Worm (Caenorhabditis elegans): Measurements from ENCODE around the gene dmsr-12.

Gene dmsr-12

DNA sequence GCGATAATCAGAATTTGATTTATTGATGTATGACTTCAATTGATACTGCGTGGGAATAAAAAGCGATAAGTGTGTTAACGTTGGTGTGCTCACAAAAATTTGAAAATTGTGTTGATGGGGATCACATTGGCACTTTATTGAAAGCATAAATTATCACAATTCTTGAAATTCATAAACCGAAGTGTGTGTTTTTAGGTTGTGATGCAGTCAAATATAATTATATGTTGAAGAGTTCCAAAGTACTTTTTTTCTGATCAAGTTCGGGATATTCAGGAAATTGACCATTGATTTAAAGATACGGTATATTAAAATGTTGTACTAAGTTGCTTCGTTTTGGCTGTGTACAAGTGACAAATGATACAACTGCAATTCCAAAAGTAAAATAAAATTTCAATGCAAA is 30.5 kb downstream of the dmsr-12 start, which contains the start of gene srh-28:
Gene srh-28 (minus strand): TSS at position 101 of the 400 bp plus-strand sequence.
- no peak for TF ChIP-seq ztf-28 (GFP tag; IDR thresholded peaks at IDR 0.05)

DNA sequence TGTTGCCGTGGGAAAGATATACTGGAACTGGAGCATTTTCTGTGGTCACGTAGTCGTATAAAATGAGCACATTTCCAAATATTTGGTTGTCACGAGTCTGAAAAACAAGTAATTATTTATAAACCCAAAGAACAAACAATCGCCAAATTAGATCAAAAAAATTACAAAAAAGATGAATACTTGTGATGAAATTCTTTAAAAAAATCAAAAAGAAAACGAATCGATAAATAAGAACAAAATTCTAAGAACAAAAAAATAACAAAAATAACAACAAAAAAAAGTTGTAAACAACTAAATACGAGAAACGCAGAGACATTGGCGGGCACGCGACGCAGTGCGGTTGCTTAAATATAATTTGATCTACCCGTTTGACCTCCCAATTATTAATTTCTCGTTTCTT is 32.5 kb downstream of the dmsr-12 start, which contains the start of gene ZC404.16:
Gene ZC404.16 (minus strand): TSS at position 101 of the 400 bp plus-strand sequence.
- TF ChIP-seq madf-6 (GFP tag; IDR thresholded peaks at IDR 0.05): peak; percentile 64
- TF ChIP-seq B0019.2 (GFP tag; conservative IDR thresholded peaks at IDR 0.05): no peak
- no peak for TF ChIP-seq aptf-3 (GFP tag; IDR thresholded peaks at IDR 0.05)
- no peak for TF ChIP-seq snpc-3.4 (tag; optimal IDR thresholded peaks at IDR 0.05)
- TF ChIP-seq F57C9.4 (tag; optimal IDR thresholded peaks at IDR 0.05): no peak
- TF ChIP-seq let-607 (tag; optimal IDR thresholded peaks at IDR 0.05): no peak
- TF ChIP-seq ztf-22 (GFP tag; optimal IDR thresholded peaks at IDR 0.05): no peak
- no peak for TF ChIP-seq Y67H2A.10 (GFP tag; conservative IDR thresholded peaks at IDR 0.05)
- TF ChIP-seq F33H1.4 (GFP tag; IDR thresholded peaks at IDR 0.05): no peak
- TF ChIP-seq T07F8.4 (tag; optimal IDR thresholded peaks at IDR 0.05): no peak
- peak; percentile 39 for TF ChIP-seq efl-1 (GFP tag; optimal IDR thresholded peaks at IDR 0.05)
- no peak for TF ChIP-seq nhr-27 (tag; optimal IDR thresholded peaks at IDR 0.05)
- TF ChIP-seq K11D2.4 (GFP tag; IDR thresholded peaks at IDR 0.05): no peak

DNA sequence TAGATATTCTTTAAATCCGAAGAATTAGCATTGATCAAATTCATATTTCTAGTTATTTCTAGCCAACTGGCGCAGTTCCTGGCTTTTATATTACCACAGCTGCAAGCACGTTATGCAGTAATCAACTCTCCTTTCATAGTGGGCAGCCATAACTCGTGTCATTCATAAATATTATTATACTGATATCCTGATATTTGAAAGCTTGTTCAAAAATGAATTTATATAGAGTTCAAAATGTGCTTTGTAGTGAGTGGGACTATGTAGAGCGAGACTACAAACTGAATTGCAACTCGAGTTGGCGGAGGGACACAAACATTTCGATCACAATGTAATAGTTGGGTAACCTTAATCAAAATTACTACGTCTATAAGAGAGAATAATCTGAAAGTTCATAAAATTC is 34.6 kb downstream of the dmsr-12 start, which contains the start of gene srh-30:
Gene srh-30 (minus strand): TSS at position 101 of the 400 bp plus-strand sequence.
- TF ChIP-seq ztf-3 (GFP tag; optimal IDR thresholded peaks at IDR 0.05) (no peak), die-1 (tag; optimal IDR thresholded peaks at IDR 0.05) (no peak), zim-3 (tag; optimal IDR thresholded peaks at IDR 0.05) (no peak), chd-7 (tag; optimal IDR thresholded peaks at IDR 0.05) (no peak), T26A5.8 (tag; optimal IDR thresholded peaks at IDR 0.05) (no peak), lin-40 (tag; optimal IDR thresholded peaks at IDR 0.05) (no peak), snpc-1.1 (tag; optimal IDR thresholded peaks at IDR 0.05; ENCODE audit: insufficient read depth) (no peak), Y53G8AR.9 (GFP tag; conservative IDR thresholded peaks at IDR 0.05) (no peak), dox-1 (GFP tag; IDR thresholded peaks at IDR 0.05) (no peak), repo-1 (tag; optimal IDR thresholded peaks at IDR 0.05) (no peak), nfya-1 (tag; optimal IDR thresholded peaks at IDR 0.05; ENCODE audit: borderline replicate concordance, insufficient read depth) (no peak), akir-1 (GFP tag; optimal IDR thresholded peaks at IDR 0.05) (no peak)

DNA sequence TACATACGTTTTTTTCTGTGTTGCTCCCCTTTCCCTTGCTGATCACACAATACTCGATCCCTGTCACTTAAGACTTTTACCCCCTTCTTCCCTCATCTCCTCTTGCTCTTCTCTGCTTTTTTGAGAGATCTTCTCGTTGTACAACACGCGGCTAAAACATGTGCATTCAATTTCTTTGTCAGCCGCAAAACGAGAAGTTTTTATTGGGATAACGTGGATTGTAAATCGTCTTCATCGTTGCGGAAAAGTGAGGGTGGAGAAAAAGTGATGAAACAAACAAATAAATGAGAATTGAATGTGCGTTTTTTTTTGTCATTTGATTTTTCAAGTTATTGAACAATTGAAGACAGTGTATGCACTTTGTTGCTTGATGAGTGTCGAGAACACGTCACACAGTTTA is 36.8 kb downstream of the dmsr-12 start:
- TF ChIP-seq hrde-1 (tag; optimal IDR thresholded peaks at IDR 0.05; ENCODE audit: borderline replicate concordance) (no peak), ceh-91 (GFP tag; IDR thresholded peaks at IDR 0.05) (no peak), F49E8.2 (tag; optimal IDR thresholded peaks at IDR 0.05; ENCODE audit: insufficient read depth) (no peak), ZK185.1 (tag; optimal IDR thresholded peaks at IDR 0.05; ENCODE audit: poor library complexity, severe bottlenecking) (no peak), B0336.3 (GFP tag; IDR thresholded peaks at IDR 0.05) (no peak), atf-7 (tag; optimal IDR thresholded peaks at IDR 0.05) (no peak), rec-8 (tag; optimal IDR thresholded peaks at IDR 0.05) (no peak), chd-7 (tag; optimal IDR thresholded peaks at IDR 0.05) (no peak), hlh-26 (GFP tag; conservative IDR thresholded peaks at IDR 0.05) (no peak), madf-8 (GFP tag; conservative IDR thresholded peaks at IDR 0.05) (no peak), tlf-1 (GFP tag; optimal IDR thresholded peaks at IDR 0.05) (no peak), dox-1 (GFP tag; IDR thresholded peaks at IDR 0.05) (no peak), ztf-26 (tag; optimal IDR thresholded peaks at IDR 0.05) (no peak), die-1 (tag; optimal IDR thresholded peaks at IDR 0.05) (no peak), let-526 (GFP tag; IDR thresholded peaks at IDR 0.05) (no peak)
